Worm (Caenorhabditis elegans) whole organism, L3 larva: ENCODE measurements around the gene sre-19.

Experiments used
- aly-2 ChIP-seq: fragments of 150-350 bp; optimal IDR thresholded peaks from 2 replicates; lab custom pipeline; 2014; ENCODE audit warnings: missing biosample characterization, missing genetic modification characterization
- ama-1 ChIP-seq: fragments of 150-350 bp; optimal IDR thresholded peaks from 2 replicates; lab custom pipeline; 2018
- ceh-28 ChIP-seq: fragments of 150-350 bp; optimal IDR thresholded peaks from 2 replicates; lab custom pipeline; 2014; ENCODE audit warnings: missing biosample characterization, missing genetic modification reagents, missing genetic modification characterization
- elt-1 ChIP-seq: fragments of 150-350 bp; optimal IDR thresholded peaks from 2 replicates; lab custom pipeline; 2014; ENCODE audit warnings: missing biosample characterization, missing genetic modification characterization
- elt-2 ChIP-seq: sonication (generic microtip); optimal IDR thresholded peaks from 2 replicates; lab custom pipeline; 2016; ENCODE audit warnings: missing genetic modification reagents, mild to moderate bottlenecking, missing genetic modification characterization, missing compliant biosample characterization
- fkh-10 ChIP-seq: sonication (generic microtip); optimal IDR thresholded peaks from 2 replicates; lab custom pipeline; 2017; ENCODE audit warnings: missing biosample characterization, missing genetic modification reagents, missing genetic modification characterization
- fkh-2 ChIP-seq: fragments of 150-350 bp; optimal IDR thresholded peaks from 2 replicates; lab custom pipeline; 2014; ENCODE audit warnings: missing biosample characterization, missing genetic modification reagents, missing genetic modification characterization
- fos-1 ChIP-seq: fragments of 150-350 bp; optimal IDR thresholded peaks from 2 replicates; lab custom pipeline; 2014; ENCODE audit warnings: missing biosample characterization, missing genetic modification characterization
- hmg-11 ChIP-seq: sonication (generic microtip); optimal IDR thresholded peaks from 2 replicates; lab custom pipeline; 2016; ENCODE audit warnings: missing genetic modification characterization, missing compliant biosample characterization
- jun-1 ChIP-seq: fragments of 150-350 bp; optimal IDR thresholded peaks from 2 replicates; lab custom pipeline; 2014; ENCODE audit warnings: missing biosample characterization, missing genetic modification reagents, missing genetic modification characterization
- lin-15B ChIP-seq: fragments of 150-350 bp; optimal IDR thresholded peaks from 2 replicates; lab custom pipeline; 2014; ENCODE audit warnings: missing biosample characterization, missing genetic modification characterization
- lin-39 ChIP-seq: fragments of 150-350 bp; optimal IDR thresholded peaks from 2 replicates; lab custom pipeline; 2018; ENCODE audit warnings: missing biosample characterization, missing genetic modification reagents, missing genetic modification characterization
- lsy-12 ChIP-seq: sonication (generic microtip); optimal IDR thresholded peaks from 2 replicates; lab custom pipeline; 2016; ENCODE audit warnings: mild to moderate bottlenecking, missing genetic modification characterization, missing compliant biosample characterization
- mdl-1 ChIP-seq: fragments of 150-350 bp; optimal IDR thresholded peaks from 2 replicates; lab custom pipeline; 2014; ENCODE audit warnings: missing biosample characterization, missing genetic modification characterization
- mml-1 ChIP-seq: fragments of 150-350 bp; sonication (generic microtip); optimal IDR thresholded peaks from 3 replicates; lab custom pipeline; 2014; ENCODE audit warnings: missing biosample characterization, missing genetic modification characterization
- nhr-11 ChIP-seq: fragments of 150-350 bp; optimal IDR thresholded peaks from 2 replicates; lab custom pipeline; 2014; ENCODE audit warnings: missing biosample characterization, missing genetic modification characterization
- nhr-12 ChIP-seq: fragments of 150-350 bp; optimal IDR thresholded peaks from 2 replicates; lab custom pipeline; 2014; ENCODE audit warnings: missing biosample characterization, missing genetic modification characterization
- nhr-23 ChIP-seq: fragments of 150-350 bp; optimal IDR thresholded peaks from 2 replicates; lab custom pipeline; 2014; ENCODE audit warnings: missing biosample characterization, missing genetic modification reagents, missing genetic modification characterization
- nhr-237 ChIP-seq: fragments of 150-350 bp; optimal IDR thresholded peaks from 2 replicates; lab custom pipeline; 2014; ENCODE audit warnings: missing biosample characterization, missing genetic modification characterization
- nhr-28 ChIP-seq: fragments of 150-350 bp; optimal IDR thresholded peaks from 2 replicates; lab custom pipeline; 2014; ENCODE audit warnings: missing biosample characterization, missing genetic modification characterization
- nhr-77 ChIP-seq: fragments of 150-350 bp; optimal IDR thresholded peaks from 2 replicates; lab custom pipeline; 2014; ENCODE audit warnings: missing biosample characterization, missing genetic modification characterization
- pqm-1 ChIP-seq: fragments of 150-350 bp; optimal IDR thresholded peaks from 2 replicates; lab custom pipeline; 2017; ENCODE audit warnings: missing biosample characterization, missing genetic modification characterization, inconsistent platforms
- snpc-4 ChIP-seq: fragments of 150-350 bp; optimal IDR thresholded peaks from 2 replicates; lab custom pipeline; 2014; ENCODE audit warnings: missing biosample characterization, missing genetic modification characterization
- tbx-2 ChIP-seq: sonication (generic microtip); optimal IDR thresholded peaks from 2 replicates; lab custom pipeline; 2016; ENCODE audit warnings: mild to moderate bottlenecking, missing genetic modification characterization, missing compliant biosample characterization
- unc-39 ChIP-seq: sonication (generic microtip); optimal IDR thresholded peaks from 4 replicates; lab custom pipeline; 2017; ENCODE audit warnings: missing biosample characterization, missing genetic modification characterization
- zag-1 ChIP-seq: fragments of 150-350 bp; optimal IDR thresholded peaks from 2 replicates; lab custom pipeline; 2014; ENCODE audit warnings: missing biosample characterization, missing genetic modification characterization
- ztf-11 ChIP-seq: fragments of 150-350 bp; optimal IDR thresholded peaks from 2 replicates; lab custom pipeline; 2014; ENCODE audit warnings: missing biosample characterization, missing genetic modification characterization

sre-19 gene

DNA sequence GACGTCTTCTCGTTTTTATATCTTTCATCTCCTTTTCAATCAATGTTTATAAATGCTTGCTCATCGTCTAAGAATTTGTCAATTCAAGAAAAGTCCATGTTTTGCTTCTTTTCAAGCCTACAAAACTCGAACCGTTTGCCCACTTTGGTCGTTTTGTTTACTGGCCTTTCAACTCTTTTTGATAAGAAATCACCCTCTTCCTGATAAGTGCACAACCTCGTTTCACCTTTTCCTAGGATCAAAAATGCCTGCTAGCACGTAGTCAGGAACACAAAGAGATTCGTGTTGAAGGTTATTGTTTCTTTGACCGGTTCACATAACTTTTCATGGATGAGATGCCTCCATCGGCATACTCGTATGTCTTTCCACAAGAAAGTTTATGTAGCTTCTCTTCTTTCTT is 42.1 kb downstream of the sre-19 start:
- TF ChIP-seq ztf-11 (tag; lab: Kevin White, UChicago) = no peak
- no peak for TF ChIP-seq aly-2
- no peak for TF ChIP-seq ama-1 (lab: Kevin White, UChicago)
- no peak for TF ChIP-seq ceh-28 (tag; lab: Kevin White, UChicago)
- no peak for TF ChIP-seq mdl-1
- peak; percentile 65 for TF ChIP-seq elt-2
- TF ChIP-seq nhr-77 (tag; lab: Kevin White, UChicago) = no peak
- no peak for TF ChIP-seq fkh-10 (GFP tag; lab: Kevin White, UChicago)
- no peak for TF ChIP-seq tbx-2 (tag; lab: Kevin White, UChicago)
- peak; percentile 38 for TF ChIP-seq pqm-1 (tag; lab: Kevin White, UChicago)

DNA sequence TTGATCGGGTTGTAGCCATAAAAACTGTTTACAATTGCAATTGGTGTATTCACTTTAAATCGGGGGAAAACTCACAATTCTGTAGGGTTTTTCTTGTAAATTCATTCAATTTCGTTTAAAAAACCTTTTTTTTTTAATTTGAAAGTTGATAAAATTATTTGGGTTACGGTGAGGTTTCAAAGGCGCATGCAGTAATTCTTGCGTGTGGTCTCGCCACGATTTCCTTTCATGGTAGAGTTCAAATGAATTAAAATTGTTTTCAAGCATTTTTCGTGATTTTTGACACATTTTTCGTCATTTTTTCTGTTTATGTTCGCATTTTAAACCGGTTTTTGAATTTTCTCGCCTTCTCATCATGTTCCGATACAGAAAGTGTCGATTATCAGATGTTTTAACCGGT is 44.1 kb downstream of the sre-19 start:
- TF ChIP-seq lsy-12 (tag; lab: Kevin White, UChicago) (no peak), fkh-10 (GFP tag; lab: Kevin White, UChicago) (no peak), aly-2 (no peak), fkh-2 (no peak), fos-1 (tag; lab: Kevin White, UChicago) (no peak), hmg-11 (tag; lab: Kevin White, UChicago) (no peak), nhr-77 (tag; lab: Kevin White, UChicago) (no peak), mml-1 (tag; lab: Kevin White, UChicago) (no peak), nhr-11 (tag; lab: Kevin White, UChicago) (no peak), elt-1 (tag; lab: Kevin White, UChicago) (no peak), unc-39 (tag; lab: Kevin White, UChicago) (no peak)

DNA sequence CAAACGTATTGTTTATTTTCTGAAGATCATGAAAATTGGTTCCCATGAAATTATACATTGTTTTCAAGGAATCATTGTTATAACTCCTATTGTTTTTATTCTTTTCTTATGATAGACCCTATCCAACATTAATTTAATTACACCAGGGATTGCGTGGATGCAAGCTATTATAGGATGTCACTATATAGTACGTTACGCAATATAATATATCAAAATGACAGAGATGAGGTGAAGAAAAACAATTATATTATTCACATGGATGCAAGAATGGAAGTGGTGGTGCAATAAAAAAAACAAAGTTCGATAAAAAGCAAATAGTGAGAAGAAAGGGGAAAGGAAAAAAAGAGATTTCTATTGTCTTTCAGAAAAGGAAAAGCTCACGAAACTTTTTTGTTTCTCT is 45.4 kb downstream of the sre-19 start:
- TF ChIP-seq lin-15B (tag; lab: Kevin White, UChicago) (no peak), nhr-237 (tag; lab: Kevin White, UChicago) (no peak), nhr-28 (no peak), nhr-23 (tag; lab: Kevin White, UChicago) (no peak), elt-1 (tag; lab: Kevin White, UChicago) (no peak), snpc-4 (tag; lab: Kevin White, UChicago) (no peak), jun-1 (tag; lab: Kevin White, UChicago) (no peak), nhr-12 (tag; lab: Kevin White, UChicago) (no peak), ztf-11 (tag; lab: Kevin White, UChicago) (no peak), zag-1 (no peak), nhr-77 (tag; lab: Kevin White, UChicago) (no peak)

DNA sequence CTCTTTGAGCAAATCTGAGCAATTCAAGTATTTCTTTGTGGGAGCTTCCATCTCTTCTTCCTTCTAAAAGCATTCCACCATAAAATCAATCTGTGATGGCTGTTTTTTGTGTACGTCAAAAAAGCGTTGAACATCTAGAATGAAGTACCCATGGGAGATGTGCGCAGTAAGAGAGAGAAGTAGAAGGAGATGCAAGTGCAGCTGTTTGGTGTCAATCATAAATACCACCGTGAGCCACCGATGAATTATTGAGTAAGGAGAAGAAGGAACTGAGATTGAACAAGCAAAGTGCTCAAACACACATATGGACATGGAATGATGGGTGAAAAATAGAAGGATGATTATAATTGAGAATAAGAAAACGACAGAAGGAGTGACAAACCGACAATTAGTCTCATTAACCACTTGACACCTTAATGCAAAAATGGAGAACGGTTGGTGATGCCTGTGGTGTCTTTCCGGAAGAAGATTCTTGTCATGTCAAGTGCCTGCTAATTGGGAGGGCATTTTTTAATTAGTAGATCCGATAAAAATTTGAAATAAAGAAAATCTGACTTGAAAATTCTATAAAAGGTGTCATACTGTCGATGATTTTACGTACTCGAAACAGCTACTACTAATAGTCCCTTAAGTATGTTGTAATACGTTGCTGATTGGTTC is 46.5 kb downstream of the sre-19 start:
- TF ChIP-seq lin-39 = peak; percentile 28
- no peak for TF ChIP-seq mdl-1
- TF ChIP-seq, all 47 proteins: peak for 1
